Worm (Caenorhabditis elegans) whole organism, L3 larva: ENCODE data around the gene F54D1.6.
"Not testable (repeated sequence)": the region's sequence is repeated elsewhere in the genome, so short reads cannot be mapped to it uniquely, and the experiment has no call there.

Experiments
- R02D3.7 ChIP-seq: fragments of 150-350 bp; optimal IDR thresholded peaks from 2 replicates; lab custom pipeline; 2014; ENCODE audit warnings: missing biosample characterization, missing genetic modification characterization
- aly-2 ChIP-seq: fragments of 150-350 bp; optimal IDR thresholded peaks from 2 replicates; lab custom pipeline; 2014; ENCODE audit warnings: missing biosample characterization, missing genetic modification characterization
- ceh-82 ChIP-seq: fragments of 150-350 bp; optimal IDR thresholded peaks from 2 replicates; lab custom pipeline; 2014; ENCODE audit warnings: missing biosample characterization, missing genetic modification characterization
- ceh-9 ChIP-seq: sonication (generic microtip); optimal IDR thresholded peaks from 2 replicates; lab custom pipeline; 2018; ENCODE audit warnings: missing biosample characterization, missing genetic modification characterization
- egl-27 ChIP-seq: sonication (generic microtip); optimal IDR thresholded peaks from 4 replicates; lab custom pipeline; 2017; ENCODE audit warnings: missing biosample characterization, missing genetic modification reagents, missing genetic modification characterization
- elt-1 ChIP-seq: fragments of 150-350 bp; optimal IDR thresholded peaks from 2 replicates; lab custom pipeline; 2014; ENCODE audit warnings: missing biosample characterization, missing genetic modification characterization
- elt-2 ChIP-seq: sonication (generic microtip); optimal IDR thresholded peaks from 2 replicates; lab custom pipeline; 2016; ENCODE audit warnings: missing genetic modification reagents, mild to moderate bottlenecking, missing genetic modification characterization, missing compliant biosample characterization
- fkh-10 ChIP-seq: sonication (generic microtip); optimal IDR thresholded peaks from 2 replicates; lab custom pipeline; 2017; ENCODE audit warnings: missing biosample characterization, missing genetic modification reagents, missing genetic modification characterization
- fkh-2 ChIP-seq: fragments of 150-350 bp; optimal IDR thresholded peaks from 2 replicates; lab custom pipeline; 2014; ENCODE audit warnings: missing biosample characterization, missing genetic modification reagents, missing genetic modification characterization
- hmg-11 ChIP-seq: sonication (generic microtip); optimal IDR thresholded peaks from 2 replicates; lab custom pipeline; 2016; ENCODE audit warnings: missing genetic modification characterization, missing compliant biosample characterization
- jun-1 ChIP-seq: fragments of 150-350 bp; optimal IDR thresholded peaks from 2 replicates; lab custom pipeline; 2014; ENCODE audit warnings: missing biosample characterization, missing genetic modification reagents, missing genetic modification characterization
- lin-15B ChIP-seq: fragments of 150-350 bp; optimal IDR thresholded peaks from 2 replicates; lab custom pipeline; 2014; ENCODE audit warnings: missing biosample characterization, missing genetic modification characterization
- mdl-1 ChIP-seq: fragments of 150-350 bp; optimal IDR thresholded peaks from 2 replicates; lab custom pipeline; 2014; ENCODE audit warnings: missing biosample characterization, missing genetic modification characterization
- mml-1 ChIP-seq: fragments of 150-350 bp; sonication (generic microtip); optimal IDR thresholded peaks from 3 replicates; lab custom pipeline; 2014; ENCODE audit warnings: missing biosample characterization, missing genetic modification characterization
- nhr-11 ChIP-seq: fragments of 150-350 bp; optimal IDR thresholded peaks from 2 replicates; lab custom pipeline; 2014; ENCODE audit warnings: missing biosample characterization, missing genetic modification characterization
- nhr-12 ChIP-seq: fragments of 150-350 bp; optimal IDR thresholded peaks from 2 replicates; lab custom pipeline; 2014; ENCODE audit warnings: missing biosample characterization, missing genetic modification characterization
- nhr-25 ChIP-seq: sonication (generic microtip); optimal IDR thresholded peaks from 2 replicates; lab custom pipeline; 2017; ENCODE audit warnings: missing biosample characterization, missing genetic modification characterization
- nhr-28 ChIP-seq: fragments of 150-350 bp; optimal IDR thresholded peaks from 2 replicates; lab custom pipeline; 2014; ENCODE audit warnings: missing biosample characterization, missing genetic modification characterization
- nhr-76 ChIP-seq: fragments of 150-350 bp; sonication (generic microtip); optimal IDR thresholded peaks from 5 replicates; lab custom pipeline; 2014; ENCODE audit warnings: missing biosample characterization, missing genetic modification characterization
- nhr-77 ChIP-seq: fragments of 150-350 bp; optimal IDR thresholded peaks from 2 replicates; lab custom pipeline; 2014; ENCODE audit warnings: missing biosample characterization, missing genetic modification characterization
- pha-4 ChIP-seq: fragments of 150-350 bp; optimal IDR thresholded peaks from 2 replicates; lab custom pipeline; 2014; ENCODE audit warnings: missing biosample characterization, missing genetic modification reagents, missing genetic modification characterization
- pqm-1 ChIP-seq: fragments of 150-350 bp; optimal IDR thresholded peaks from 2 replicates; lab custom pipeline; 2017; ENCODE audit warnings: missing biosample characterization, missing genetic modification characterization, inconsistent platforms
- sea-2 ChIP-seq: fragments of 150-350 bp; sonication (generic microtip); optimal IDR thresholded peaks from 4 replicates; lab custom pipeline; 2014; ENCODE audit warnings: missing biosample characterization, missing genetic modification reagents, missing genetic modification characterization
- skn-1 ChIP-seq: fragments of 150-350 bp; optimal IDR thresholded peaks from 2 replicates; lab custom pipeline; 2014; ENCODE audit warnings: missing biosample characterization, missing genetic modification characterization
- tbx-2 ChIP-seq: sonication (generic microtip); optimal IDR thresholded peaks from 2 replicates; lab custom pipeline; 2016; ENCODE audit warnings: mild to moderate bottlenecking, missing genetic modification characterization, missing compliant biosample characterization
- unc-39 ChIP-seq: sonication (generic microtip); optimal IDR thresholded peaks from 4 replicates; lab custom pipeline; 2017; ENCODE audit warnings: missing biosample characterization, missing genetic modification characterization
- unc-62 ChIP-seq: fragments of 150-350 bp; sonication (generic microtip); optimal IDR thresholded peaks from 4 replicates; lab custom pipeline; 2014; ENCODE audit warnings: missing biosample characterization, missing genetic modification reagents, missing genetic modification characterization
- zag-1 ChIP-seq: fragments of 150-350 bp; optimal IDR thresholded peaks from 2 replicates; lab custom pipeline; 2014; ENCODE audit warnings: missing biosample characterization, missing genetic modification characterization

The F54D1.6 gene

DNA sequence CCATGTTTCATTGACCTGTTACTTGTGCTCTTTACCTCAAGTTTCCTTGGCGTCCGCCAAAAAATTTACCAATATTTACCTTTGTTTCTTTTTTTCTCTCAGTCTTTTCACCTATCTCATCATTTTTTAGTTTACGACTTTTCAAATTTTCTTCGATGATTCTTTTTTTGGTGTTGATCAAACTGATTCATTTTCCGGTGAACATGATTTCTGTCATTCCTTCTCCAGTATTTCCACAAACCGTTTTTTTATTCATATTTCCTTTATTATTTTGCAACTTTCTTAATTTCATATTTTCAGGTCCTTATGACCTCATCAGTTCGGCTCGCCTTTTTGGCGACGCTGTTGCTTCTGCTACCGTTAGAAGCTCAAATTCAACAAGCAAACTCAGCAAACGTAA is at the start of gene F54D1.6:
Gene F54D1.6, plus strand, starts transcription at position 301 of the 400 bp plus-strand sequence.
- TF ChIP-seq mdl-1 (no peak), fkh-10 (GFP tag; lab: Kevin White, UChicago) (no peak), pha-4 (tag; lab: Kevin White, UChicago) (peak; percentile 44)
- TF ChIP-seq, all 47 proteins: peak for 1

DNA sequence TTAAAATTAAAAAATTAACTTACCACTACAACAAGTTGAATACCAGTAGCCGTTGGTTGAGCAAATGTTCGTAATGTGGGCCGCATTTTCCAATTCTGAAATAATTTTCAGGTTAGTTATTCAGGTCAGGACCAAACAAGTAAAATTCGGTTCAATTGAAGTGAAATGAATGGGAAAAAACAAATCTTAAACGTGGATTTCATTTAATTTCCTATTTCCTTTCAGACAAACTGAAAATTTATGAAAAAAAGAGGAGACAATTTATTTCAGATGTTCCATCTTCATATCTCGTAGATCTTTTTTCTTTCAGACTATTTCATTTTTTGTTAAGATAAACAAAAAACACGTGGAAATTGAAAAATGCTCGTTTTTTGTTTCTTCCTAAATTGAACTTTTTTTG is 46.2 kb upstream of the F54D1.6 start, which contains the start of gene C05C12.6:
Gene C05C12.6, minus strand, starts transcription at position 101 of the 400 bp plus-strand sequence.
- no peak for TF ChIP-seq tbx-2
- TF ChIP-seq zag-1: no peak
- TF ChIP-seq R02D3.7: no peak
- TF ChIP-seq nhr-11 (tag; lab: Kevin White, UChicago): no peak
- TF ChIP-seq nhr-25 (tag; lab: Kevin White, UChicago): no peak
- TF ChIP-seq skn-1: no peak

DNA sequence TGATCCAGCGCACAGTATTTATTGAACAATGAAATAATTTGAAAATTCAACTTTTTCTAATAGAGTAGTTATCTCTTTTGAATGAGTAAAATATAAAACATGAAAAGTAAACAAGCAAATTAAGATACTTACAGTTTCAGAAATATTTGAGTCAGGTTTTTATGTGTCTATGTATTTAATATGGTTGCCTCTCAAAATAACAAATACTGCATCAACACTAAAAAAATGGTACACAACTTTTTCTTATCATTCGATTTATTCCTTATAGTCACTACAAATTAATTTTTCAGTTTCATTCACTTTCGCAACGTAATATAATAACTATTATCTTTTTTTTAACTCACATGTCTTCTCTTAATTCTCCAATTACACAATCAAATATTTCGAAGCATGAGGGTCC is 40.2 kb upstream of the F54D1.6 start:
- TF ChIP-seq pqm-1 (tag; lab: Kevin White, UChicago): peak; percentile 52
- TF ChIP-seq elt-2 (tag; lab: Kevin White, UChicago): peak; percentile 16
- TF ChIP-seq pha-4 (tag; lab: Kevin White, UChicago): peak; percentile 65
- no peak for TF ChIP-seq nhr-28 (tag; lab: Kevin White, UChicago)
- no peak for TF ChIP-seq aly-2

ce11 chrIV:11248031-11248631 is 39.5 kb upstream of the F54D1.6 start, which contains the start of gene C05C12.4:
TSS of gene C05C12.4 (minus strand) at chrIV:11248081.
- TF ChIP-seq nhr-25 (tag; lab: Kevin White, UChicago): no peak
- TF ChIP-seq skn-1: peak; percentile 49
- no peak for TF ChIP-seq nhr-76 (tag; lab: Kevin White, UChicago)
- TF ChIP-seq sea-2: no peak
- peak; percentile 69 for TF ChIP-seq elt-2 (tag; lab: Kevin White, UChicago)
- no peak for TF ChIP-seq ceh-9 (tag; lab: Kevin White, UChicago)
- no peak for TF ChIP-seq mml-1 (tag; lab: Kevin White, UChicago)
- peak; percentile 44 for TF ChIP-seq pqm-1 (tag; lab: Kevin White, UChicago)
- TF ChIP-seq nhr-12 (tag; lab: Kevin White, UChicago): no peak

ce11 chrIV:11253689-11254088 is 33.9 kb upstream of the F54D1.6 start, which contains the start of gene C05C12.1:
TSS of gene C05C12.1 (plus strand) at chrIV:11253989.
- TF ChIP-seq tbx-2, elt-1, unc-62: not testable (repeated sequence)

DNA sequence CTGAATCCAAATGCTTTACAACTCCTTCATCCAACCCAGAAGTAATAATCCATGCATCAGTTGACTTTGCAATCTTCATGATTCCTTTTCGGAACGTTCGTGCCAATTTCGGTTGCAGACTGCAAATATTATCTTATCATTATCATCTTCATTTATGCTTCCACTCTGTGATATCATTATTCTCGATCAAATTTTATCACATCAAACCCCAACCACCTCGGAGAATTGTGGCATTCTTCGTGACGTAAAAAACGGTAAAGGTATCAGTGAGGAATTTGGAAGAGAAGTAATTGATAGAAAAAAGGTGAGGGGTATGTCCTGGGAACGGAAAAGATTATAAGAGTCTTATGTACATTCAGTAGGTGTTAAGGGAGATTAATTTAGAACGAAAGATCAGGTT is 30.1 kb upstream of the F54D1.6 start:
- TF ChIP-seq egl-27 (tag; lab: Kevin White, UChicago) (no peak), pqm-1 (tag; lab: Kevin White, UChicago) (peak; percentile 64), hmg-11 (tag; lab: Kevin White, UChicago) (no peak), jun-1 (tag; lab: Kevin White, UChicago) (peak; percentile 63), unc-39 (tag; lab: Kevin White, UChicago) (no peak), fkh-2 (tag; lab: Kevin White, UChicago) (no peak), ceh-9 (tag; lab: Kevin White, UChicago) (no peak), elt-2 (tag; lab: Kevin White, UChicago) (peak; percentile 89), nhr-77 (tag; lab: Kevin White, UChicago) (no peak), ceh-82 (tag; lab: Kevin White, UChicago) (no peak), nhr-25 (tag; lab: Kevin White, UChicago) (no peak)

ce11 chrIV:11259485-11259972 is 28.1 kb upstream of the F54D1.6 start, which contains the start of gene gtl-1:
TSS of gene gtl-1 (minus strand) at chrIV:11259535.
- TF ChIP-seq pqm-1 (tag; lab: Kevin White, UChicago): peak; percentile 27
- TF ChIP-seq pha-4 (tag; lab: Kevin White, UChicago): peak; percentile 8
- no peak for TF ChIP-seq sea-2
- TF ChIP-seq lin-15B: no peak
- peak; percentile 87 for TF ChIP-seq elt-2 (tag; lab: Kevin White, UChicago)
